Worm (Caenorhabditis elegans) whole organism, L4 larva: Measurements from ENCODE around the gene ykt-6.

Experiments
- F10B5.3 ChIP-seq: sonication (generic microtip); optimal IDR thresholded peaks from 2 replicates; lab custom pipeline; 2016; ENCODE audit warnings: mild to moderate bottlenecking, missing genetic modification characterization, missing compliant biosample characterization
- F44E2.7 ChIP-seq: fragments of 200-800 bp; sonication (Bioruptor generic); IDR thresholded peaks from 2 replicates; pipeline ENCODE4 v2.1.2; 2022; ENCODE audit warnings: missing genetic modification characterization, missing compliant biosample characterization
- T26A8.4 ChIP-seq: fragments of 200-800 bp; sonication (Bioruptor generic); IDR thresholded peaks from 2 replicates; pipeline ENCODE4 v1.3.6; 2022; ENCODE audit warnings: missing genetic modification characterization, missing compliant biosample characterization
- Y75B8A.6 ChIP-seq: fragments of 200-800 bp; sonication (Bioruptor generic); IDR thresholded peaks from 2 replicates; pipeline ENCODE4 v1.3.6; 2022; ENCODE audit warnings: missing genetic modification reagents, missing genetic modification characterization, missing compliant biosample characterization
- aha-1 ChIP-seq: fragments of 150-350 bp; peaks from one replicate; lab custom pipeline; 2014; ENCODE audit warnings: missing biosample characterization, missing genetic modification characterization
- ceh-28 ChIP-seq: fragments of 150-350 bp; optimal IDR thresholded peaks from 2 replicates; lab custom pipeline; 2014; ENCODE audit warnings: missing biosample characterization, missing genetic modification reagents, missing genetic modification characterization
- ceh-32 ChIP-seq: sonication (generic microtip); optimal IDR thresholded peaks from 2 replicates; lab custom pipeline; 2016; ENCODE audit warnings: mild to moderate bottlenecking, missing genetic modification characterization, missing compliant biosample characterization; ENCODE audit not compliant: poor library complexity
- ceh-44 ChIP-seq: fragments of 200-800 bp; sonication (Bioruptor generic); IDR thresholded peaks from 2 replicates; pipeline ENCODE4 v1.3.6; 2022; ENCODE audit warnings: missing genetic modification reagents, missing genetic modification characterization, missing compliant biosample characterization
- ceh-82 ChIP-seq: sonication (generic microtip); optimal IDR thresholded peaks from 2 replicates; lab custom pipeline; 2017; ENCODE audit warnings: missing biosample characterization, missing genetic modification characterization
- daf-8 ChIP-seq: fragments of 200-800 bp; sonication (Bioruptor generic); IDR thresholded peaks from 2 replicates; pipeline ENCODE4 v1.3.6; 2022; ENCODE audit warnings: missing genetic modification characterization, missing compliant biosample characterization
- dmd-6 ChIP-seq: fragments of 200-800 bp; sonication (Bioruptor generic); IDR thresholded peaks from 2 replicates; pipeline ENCODE4 v1.3.6; 2022; ENCODE audit warnings: missing genetic modification reagents, missing genetic modification characterization, missing compliant biosample characterization
- dmd-8 ChIP-seq: fragments of 200-800 bp; sonication (Bioruptor generic); IDR thresholded peaks from 2 replicates; pipeline ENCODE4 v1.3.6; 2022; ENCODE audit warnings: missing genetic modification characterization, missing compliant biosample characterization
- dve-1 ChIP-seq: sonication (generic microtip); optimal IDR thresholded peaks from 2 replicates; lab custom pipeline; 2017; ENCODE audit warnings: antibody characterized with exemption, mild to moderate bottlenecking, missing genetic modification characterization, missing compliant biosample characterization; ENCODE audit not compliant: insufficient read depth
- hlh-30 ChIP-seq: sonication (generic microtip); optimal IDR thresholded peaks from 2 replicates; lab custom pipeline; 2017; ENCODE audit warnings: antibody characterized with exemption, mild to moderate bottlenecking, missing genetic modification characterization, missing compliant biosample characterization; ENCODE audit not compliant: insufficient read depth
- hmg-1.1 ChIP-seq: fragments of 200-800 bp; sonication (Bioruptor generic); IDR thresholded peaks from 2 replicates; pipeline ENCODE4 v1.3.6; 2022; ENCODE audit warnings: missing genetic modification reagents, missing genetic modification characterization, missing compliant biosample characterization
- lin-13 ChIP-seq: fragments of 150-350 bp; optimal IDR thresholded peaks from 2 replicates; lab custom pipeline; 2014; ENCODE audit warnings: missing biosample characterization, missing genetic modification reagents, missing genetic modification characterization
- lin-38 ChIP-seq: fragments of 200-800 bp; sonication (Bioruptor generic); IDR thresholded peaks from 2 replicates; pipeline ENCODE4 v1.3.6; 2022; ENCODE audit warnings: missing genetic modification reagents, missing genetic modification characterization, missing compliant biosample characterization
- lin-39 ChIP-seq: fragments of 150-350 bp; optimal IDR thresholded peaks from 2 replicates; lab custom pipeline; 2014; ENCODE audit warnings: missing biosample characterization, missing genetic modification reagents, missing genetic modification characterization
- mdl-1 ChIP-seq, 2 experiments: fragments of 150-350 bp in 1 of 2; sonication (generic microtip) in 1 of 2; optimal IDR thresholded peaks; 2 replicates each; lab custom pipeline; 2014 to 2017; ENCODE audit warnings: missing biosample characterization in 2 of 2, missing genetic modification characterization in 2 of 2
- mep-1 ChIP-seq: fragments of 150-350 bp; sonication (generic microtip); optimal IDR thresholded peaks from 3 replicates; lab custom pipeline; 2014; ENCODE audit warnings: missing biosample characterization, missing genetic modification characterization
- mes-2 ChIP-seq: sonication (generic microtip); optimal IDR thresholded peaks from 2 replicates; lab custom pipeline; 2016; ENCODE audit warnings: missing genotype, mild to moderate bottlenecking, missing genetic modification characterization, missing compliant biosample characterization; ENCODE audit not compliant: poor library complexity, severe bottlenecking
- mxl-3 ChIP-seq: fragments of 200-800 bp; sonication (Bioruptor generic); optimal IDR thresholded peaks from 2 replicates; lab custom pipeline; 2018; ENCODE audit warnings: mild to moderate bottlenecking, missing genetic modification characterization, missing compliant biosample characterization
- nhr-10 ChIP-seq: fragments of 150-350 bp; optimal IDR thresholded peaks from 2 replicates; lab custom pipeline; 2014; ENCODE audit warnings: missing biosample characterization, missing genetic modification characterization
- nhr-102 ChIP-seq: sonication (generic microtip); optimal IDR thresholded peaks from 2 replicates; lab custom pipeline; 2016; ENCODE audit warnings: mild to moderate bottlenecking, missing genetic modification characterization, moderate library complexity, missing compliant biosample characterization
- nhr-11 ChIP-seq: fragments of 150-350 bp; optimal IDR thresholded peaks from 2 replicates; lab custom pipeline; 2014; ENCODE audit warnings: missing biosample characterization, missing genetic modification characterization
- nhr-237 ChIP-seq: sonication (generic microtip); optimal IDR thresholded peaks from 2 replicates; lab custom pipeline; 2017; ENCODE audit warnings: missing biosample characterization, missing genetic modification characterization
- nhr-28 ChIP-seq: fragments of 150-350 bp; optimal IDR thresholded peaks from 2 replicates; lab custom pipeline; 2014; ENCODE audit warnings: missing biosample characterization, missing genetic modification characterization
- nhr-42 ChIP-seq: fragments of 200-800 bp; sonication (Bioruptor generic); IDR thresholded peaks from 2 replicates; pipeline ENCODE4 v1.3.6; 2022; ENCODE audit warnings: missing genetic modification characterization, missing compliant biosample characterization
- nhr-48 ChIP-seq: sonication (generic microtip); optimal IDR thresholded peaks from 2 replicates; lab custom pipeline; 2016; ENCODE audit warnings: mild to moderate bottlenecking, missing genetic modification characterization, missing compliant biosample characterization
- nhr-76 ChIP-seq: fragments of 150-350 bp; optimal IDR thresholded peaks from 2 replicates; lab custom pipeline; 2014; ENCODE audit warnings: missing biosample characterization, missing genetic modification characterization
- php-3 ChIP-seq: fragments of 200-800 bp; sonication (Bioruptor generic); IDR thresholded peaks from 2 replicates; pipeline ENCODE4 v1.3.6; 2022; ENCODE audit warnings: missing genetic modification reagents, missing genetic modification characterization, missing compliant biosample characterization
- rbr-2 ChIP-seq: sonication (generic microtip); optimal IDR thresholded peaks from 2 replicates; lab custom pipeline; 2016; ENCODE audit warnings: missing genotype, missing genetic modification characterization, missing compliant biosample characterization
- set-16 ChIP-seq: fragments of 200-800 bp; sonication (Bioruptor generic); IDR thresholded peaks from 2 replicates; pipeline ENCODE4 v1.3.6; 2022; ENCODE audit warnings: missing genetic modification reagents, missing genetic modification characterization, missing compliant biosample characterization
- skn-1 ChIP-seq: fragments of 150-350 bp; optimal IDR thresholded peaks from 2 replicates; lab custom pipeline; 2014; ENCODE audit warnings: missing biosample characterization, missing genetic modification characterization
- snpc-4 ChIP-seq: fragments of 150-350 bp; optimal IDR thresholded peaks from 2 replicates; lab custom pipeline; 2014; ENCODE audit warnings: missing biosample characterization, missing genetic modification characterization
- spr-1 ChIP-seq: sonication (generic microtip); optimal IDR thresholded peaks from 2 replicates; lab custom pipeline; 2016; ENCODE audit warnings: mild to moderate bottlenecking, missing genetic modification characterization, missing compliant biosample characterization
- tra-1 ChIP-seq: fragments of 200-800 bp; sonication (Bioruptor generic); IDR thresholded peaks from 2 replicates; pipeline ENCODE4 v1.3.6; 2022; ENCODE audit warnings: missing genetic modification reagents, missing genetic modification characterization, missing compliant biosample characterization
- unc-39 ChIP-seq: sonication (generic microtip); optimal IDR thresholded peaks from 2 replicates; lab custom pipeline; 2017; ENCODE audit warnings: missing biosample characterization, missing genetic modification characterization
- unc-62 ChIP-seq, 3 experiments: fragments of 150-350 bp in 1 of 3; sonication (generic microtip); optimal IDR thresholded peaks in 2 of 3; peaks in 1 of 3; 1 replicate in 1 of 3; 2 replicates in 2 of 3; lab custom pipeline; 2014 to 2017; ENCODE audit warnings: missing biosample characterization in 3 of 3, missing genetic modification characterization in 3 of 3, missing genetic modification reagents in 3 of 3, missing genotype in 1 of 3
- zfp-2 ChIP-seq: sonication (generic microtip); optimal IDR thresholded peaks from 2 replicates; lab custom pipeline; 2016; ENCODE audit warnings: mild to moderate bottlenecking, missing genetic modification characterization, missing compliant biosample characterization
- zip-11 ChIP-seq: fragments of 200-800 bp; sonication (Bioruptor generic); IDR thresholded peaks from 2 replicates; pipeline ENCODE4 v1.3.6; 2022; ENCODE audit warnings: missing genetic modification characterization, missing compliant biosample characterization
- zip-2 ChIP-seq: fragments of 150-350 bp; optimal IDR thresholded peaks from 2 replicates; lab custom pipeline; 2014; ENCODE audit warnings: missing biosample characterization, missing genetic modification characterization
- ztf-7 ChIP-seq: fragments of 150-350 bp; optimal IDR thresholded peaks from 2 replicates; lab custom pipeline; 2014; ENCODE audit warnings: missing biosample characterization, missing genetic modification characterization

ykt-6 gene

ce11 chrIII:7304961-7305648, 17.7 kb upstream of the ykt-6 start (continued):
- TF ChIP-seq lin-13 (GFP tag; lab: Kevin White, UChicago) (no peak), ceh-44 (GFP tag; lab: Robert Waterston, UW) (no peak), mes-2 (tag; lab: Kevin White, UChicago) (no peak), aha-1 (tag; lab: Kevin White, UChicago) (no peak), unc-39 (tag; lab: Kevin White, UChicago) (no peak), nhr-42 (GFP tag; lab: Robert Waterston, UW) (no peak), lin-39 (tag; lab: Kevin White, UChicago) (no peak), nhr-237 (tag; lab: Kevin White, UChicago) (no peak), lin-38 (GFP tag; lab: Robert Waterston, UW) (no peak), Y75B8A.6 (GFP tag; lab: Robert Waterston, UW) (no peak), daf-8 (GFP tag; lab: Robert Waterston, UW) (no peak), nhr-10 (tag; lab: Kevin White, UChicago) (no peak), snpc-4 (no peak), mep-1 (tag; lab: Kevin White, UChicago) (no peak), unc-62 (GFP tag; optimal IDR thresholded peaks at IDR 0.05 in 1 of 2; lab: Kevin White, UChicago) (peak in 1 of 2 experiments; percentile 90), unc-62 (tag; optimal IDR thresholded peaks at IDR 0.05; lab: Kevin White, UChicago) (no peak), zip-11 (no peak), skn-1 (tag; lab: Kevin White, UChicago) (no peak), tra-1 (GFP tag; lab: Robert Waterston, UW) (no peak), F10B5.3 (no peak), dmd-6 (GFP tag; lab: Robert Waterston, UW) (peak; percentile 30; the same call in 1 of the 2 replicates), mdl-1 (tag; optimal IDR thresholded peaks at IDR 0.05; lab: Kevin White, UChicago) (no peak), nhr-102 (tag; lab: Kevin White, UChicago) (no peak), hmg-1.1 (GFP tag; lab: Robert Waterston, UW) (no peak), nhr-48 (tag; lab: Kevin White, UChicago) (peak; percentile 84)

- no peak for TF ChIP-seq mxl-3 (GFP tag; lab: Kevin White, UChicago)
- TF ChIP-seq rbr-2 (tag; lab: Kevin White, UChicago), result no peak
- no peak for TF ChIP-seq ceh-32 (tag; lab: Kevin White, UChicago)
- no peak for TF ChIP-seq T26A8.4
- no peak for TF ChIP-seq dve-1 (tag; lab: Kevin White, UChicago)
- no peak for TF ChIP-seq ceh-28
- no peak for TF ChIP-seq ceh-82
- no peak for TF ChIP-seq ztf-7 (tag; lab: Kevin White, UChicago)
- no peak for TF ChIP-seq php-3 (GFP tag; lab: Robert Waterston, UW)
- no peak for TF ChIP-seq spr-1 (tag; lab: Kevin White, UChicago)
- no peak for TF ChIP-seq nhr-11 (tag; lab: Kevin White, UChicago)
- TF ChIP-seq dmd-8 (GFP tag; lab: Robert Waterston, UW), result no peak
- no peak for TF ChIP-seq mdl-1 (tag; optimal IDR thresholded peaks at IDR 0.05; lab: Kevin White, UChicago)
- TF ChIP-seq F44E2.7, result no peak
- TF ChIP-seq set-16, result no peak
Measured at ce11 chrIII:7301668-7302067, 14.3 kb upstream of the ykt-6 start.

- TF ChIP-seq nhr-76 (tag; lab: Kevin White, UChicago) (no peak), F44E2.7 (no peak), zip-2 (tag; lab: Kevin White, UChicago) (no peak), nhr-28 (tag; lab: Kevin White, UChicago) (peak; percentile 36), lin-39 (tag; lab: Kevin White, UChicago) (no peak), snpc-4 (no peak), zfp-2 (tag; lab: Kevin White, UChicago) (no peak), hlh-30 (tag; lab: Kevin White, UChicago) (peak; percentile 32)
Measured at ce11 chrIII:7300763-7301162, 13.4 kb upstream of the ykt-6 start.
